Worm (Caenorhabditis elegans) whole organism, young adult: ENCODE data around the gene F15A4.10.
A peak's percentile ranks its signal among the peaks of the same experiment; 100 is the strongest.

ENCODE experiments used
- B0035.1 ChIP-seq: sonication (generic microtip); optimal IDR thresholded peaks from 2 replicates; lab custom pipeline; 2016; ENCODE audit warnings: missing genetic modification characterization, mild to moderate bottlenecking, missing compliant biosample characterization, missing genotype, missing genetic modification reagents
- C06A6.2 ChIP-seq: fragments of 200-800 bp; sonication (Bioruptor generic); conservative IDR thresholded peaks from 2 replicates; pipeline ENCODE4 v1.3.6; 2022; ENCODE audit warnings: missing genetic modification characterization, missing compliant biosample characterization
- F10E7.11 ChIP-seq: sonication (generic microtip); optimal IDR thresholded peaks from 2 replicates; lab custom pipeline; 2017; ENCODE audit warnings: mild to moderate bottlenecking, missing genetic modification characterization, moderate library complexity, missing compliant biosample characterization
- F22D6.2 ChIP-seq: sonication (generic microtip); optimal IDR thresholded peaks from 2 replicates; lab custom pipeline; 2016; ENCODE audit warnings: mild to moderate bottlenecking, missing genetic modification characterization, missing compliant biosample characterization
- F23B12.7 ChIP-seq: sonication (generic microtip); optimal IDR thresholded peaks from 2 replicates; lab custom pipeline; 2017; ENCODE audit warnings: missing genetic modification characterization, mild to moderate bottlenecking, missing compliant biosample characterization, antibody characterized with exemption, moderate library complexity; ENCODE audit not compliant: insufficient read depth
- F37B4.10 ChIP-seq: fragments of 200-800 bp; sonication (Bioruptor generic); IDR thresholded peaks from 2 replicates; pipeline ENCODE4 v1.3.6; 2022; ENCODE audit warnings: missing genetic modification characterization, missing compliant biosample characterization
- Y95B8A.8 ChIP-seq: fragments of 200-800 bp; sonication (Bioruptor generic); IDR thresholded peaks from 2 replicates; pipeline ENCODE4 v1.3.6; 2022; ENCODE audit warnings: missing genetic modification reagents, missing genetic modification characterization, missing compliant biosample characterization
- ZK185.1 ChIP-seq: sonication (generic microtip); optimal IDR thresholded peaks from 2 replicates; lab custom pipeline; 2016; ENCODE audit warnings: mild to moderate bottlenecking, missing genetic modification characterization, missing compliant biosample characterization; ENCODE audit not compliant: poor library complexity, severe bottlenecking
- aptf-2 ChIP-seq: fragments of 200-800 bp; sonication (Bioruptor generic); conservative IDR thresholded peaks from 2 replicates; pipeline ENCODE4 v1.3.6; 2022; ENCODE audit warnings: missing genetic modification reagents, missing genetic modification characterization, missing compliant biosample characterization
- aptf-3 ChIP-seq: fragments of 200-800 bp; sonication (Bioruptor generic); IDR thresholded peaks from 2 replicates; pipeline ENCODE4 v1.3.6; 2022; ENCODE audit warnings: missing genetic modification characterization, missing compliant biosample characterization
- attf-3 ChIP-seq: fragments of 200-800 bp; sonication (Bioruptor generic); conservative IDR thresholded peaks from 2 replicates; pipeline ENCODE4 v1.3.6; 2022; ENCODE audit warnings: missing genetic modification reagents, missing genetic modification characterization, missing compliant biosample characterization
- attf-6 ChIP-seq: fragments of 200-800 bp; sonication (Bioruptor generic); IDR thresholded peaks from 2 replicates; pipeline ENCODE4 v1.3.6; 2022; ENCODE audit warnings: missing genetic modification reagents, missing genetic modification characterization, missing compliant biosample characterization
- ccch-3 ChIP-seq: fragments of 200-800 bp; sonication (Bioruptor generic); optimal IDR thresholded peaks from 2 replicates; lab custom pipeline; 2018; ENCODE audit warnings: mild to moderate bottlenecking, missing genetic modification characterization, missing compliant biosample characterization
- cebp-2 ChIP-seq: fragments of 200-800 bp; sonication (Bioruptor generic); IDR thresholded peaks from 2 replicates; pipeline ENCODE4 v1.3.6; 2022; ENCODE audit warnings: missing genetic modification characterization, missing compliant biosample characterization
- ceh-100 ChIP-seq: fragments of 200-800 bp; sonication (Bioruptor generic); IDR thresholded peaks from 2 replicates; pipeline ENCODE4 v1.3.6; 2022; ENCODE audit warnings: missing genetic modification reagents, missing genetic modification characterization, missing compliant biosample characterization
- ceh-27 ChIP-seq: fragments of 200-800 bp; sonication (Bioruptor generic); optimal IDR thresholded peaks from 2 replicates; lab custom pipeline; 2018; ENCODE audit warnings: mild to moderate bottlenecking, missing genetic modification characterization, moderate library complexity, missing compliant biosample characterization
- die-1 ChIP-seq: sonication (generic microtip); optimal IDR thresholded peaks from 2 replicates; lab custom pipeline; 2016; ENCODE audit warnings: missing genotype, mild to moderate bottlenecking, missing genetic modification characterization, missing compliant biosample characterization
- egrh-3 ChIP-seq: fragments of 200-800 bp; sonication (Bioruptor generic); IDR thresholded peaks from 2 replicates; pipeline ENCODE4 v1.3.6; 2022; ENCODE audit warnings: missing genetic modification reagents, missing genetic modification characterization, missing compliant biosample characterization
- fkh-3 ChIP-seq: sonication (generic microtip); optimal IDR thresholded peaks from 2 replicates; lab custom pipeline; 2016; ENCODE audit warnings: mild to moderate bottlenecking, missing genetic modification characterization, missing compliant biosample characterization
- gei-17 ChIP-seq: fragments of 200-800 bp; sonication (Bioruptor generic); optimal IDR thresholded peaks from 2 replicates; lab custom pipeline; 2018; ENCODE audit warnings: mild to moderate bottlenecking, missing genetic modification characterization, missing compliant biosample characterization
- lag-1 ChIP-seq: fragments of 200-800 bp; sonication (Bioruptor generic); IDR thresholded peaks from 2 replicates; pipeline ENCODE4 v1.3.6; 2022; ENCODE audit warnings: missing genetic modification reagents, missing genetic modification characterization, missing compliant biosample characterization
- lin-54 ChIP-seq: fragments of 200-800 bp; sonication (Bioruptor generic); optimal IDR thresholded peaks from 2 replicates; lab custom pipeline; 2018; ENCODE audit warnings: mild to moderate bottlenecking, missing genetic modification characterization, missing compliant biosample characterization
- lir-1 ChIP-seq: fragments of 200-800 bp; sonication (Bioruptor generic); conservative IDR thresholded peaks from 2 replicates; pipeline ENCODE4 v1.3.6; 2022; ENCODE audit warnings: missing genetic modification reagents, missing genetic modification characterization, missing compliant biosample characterization
- lsy-27 ChIP-seq: sonication (generic microtip); optimal IDR thresholded peaks from 2 replicates; lab custom pipeline; 2017; ENCODE audit warnings: missing genetic modification characterization, mild to moderate bottlenecking, missing compliant biosample characterization, antibody characterized with exemption, missing genotype, borderline replicate concordance; ENCODE audit not compliant: insufficient read depth
- mcd-1 ChIP-seq: fragments of 200-800 bp; sonication (Bioruptor generic); IDR thresholded peaks from 2 replicates; pipeline ENCODE4 v1.3.6; 2022; ENCODE audit warnings: missing genetic modification reagents, missing genetic modification characterization, missing compliant biosample characterization
- pbrm-1 ChIP-seq: fragments of 200-800 bp; sonication (Bioruptor generic); IDR thresholded peaks from 2 replicates; pipeline ENCODE4 v1.3.6; 2022; ENCODE audit warnings: missing genetic modification reagents, missing genetic modification characterization, missing compliant biosample characterization
- pha-4 ChIP-seq: fragments of 150-350 bp; sonication (generic microtip); optimal IDR thresholded peaks from 2 replicates; lab custom pipeline; 2014; ENCODE audit warnings: missing biosample characterization, missing genetic modification reagents, missing genetic modification characterization
- rpc-1 ChIP-seq, 2 experiments: fragments of 150-350 bp in 1 of 2; sonication (generic microtip) in 1 of 2; optimal IDR thresholded peaks; 2 replicates each; lab custom pipeline; 2014 to 2018; ENCODE audit warnings: missing biosample characterization in 1 of 2, missing genetic modification characterization in 1 of 2, missing genetic modification reagents in 1 of 2, missing genotype in 1 of 2
- tbx-9 ChIP-seq: sonication (generic microtip); optimal IDR thresholded peaks from 2 replicates; lab custom pipeline; 2016; ENCODE audit warnings: borderline replicate concordance, missing genetic modification characterization, inconsistent platforms, missing compliant biosample characterization
- unc-62 ChIP-seq: fragments of 150-350 bp; optimal IDR thresholded peaks from 2 replicates; lab custom pipeline; 2014; ENCODE audit warnings: missing biosample characterization, missing genetic modification reagents, missing genetic modification characterization
- zfh-2 ChIP-seq: fragments of 200-800 bp; sonication (Bioruptor generic); conservative IDR thresholded peaks from 2 replicates; pipeline ENCODE4 v1.3.6; 2022; ENCODE audit warnings: missing genetic modification reagents, missing genetic modification characterization, missing compliant biosample characterization
- ztf-22 ChIP-seq: fragments of 200-800 bp; sonication (Bioruptor generic); optimal IDR thresholded peaks from 2 replicates; lab custom pipeline; 2018; ENCODE audit warnings: mild to moderate bottlenecking, missing genetic modification characterization, moderate library complexity, missing compliant biosample characterization
- ztf-28 ChIP-seq: fragments of 200-800 bp; sonication (Bioruptor generic); IDR thresholded peaks from 2 replicates; pipeline ENCODE4 v1.3.6; 2022; ENCODE audit warnings: missing genetic modification reagents, missing genetic modification characterization, missing compliant biosample characterization

Gene F15A4.10

DNA sequence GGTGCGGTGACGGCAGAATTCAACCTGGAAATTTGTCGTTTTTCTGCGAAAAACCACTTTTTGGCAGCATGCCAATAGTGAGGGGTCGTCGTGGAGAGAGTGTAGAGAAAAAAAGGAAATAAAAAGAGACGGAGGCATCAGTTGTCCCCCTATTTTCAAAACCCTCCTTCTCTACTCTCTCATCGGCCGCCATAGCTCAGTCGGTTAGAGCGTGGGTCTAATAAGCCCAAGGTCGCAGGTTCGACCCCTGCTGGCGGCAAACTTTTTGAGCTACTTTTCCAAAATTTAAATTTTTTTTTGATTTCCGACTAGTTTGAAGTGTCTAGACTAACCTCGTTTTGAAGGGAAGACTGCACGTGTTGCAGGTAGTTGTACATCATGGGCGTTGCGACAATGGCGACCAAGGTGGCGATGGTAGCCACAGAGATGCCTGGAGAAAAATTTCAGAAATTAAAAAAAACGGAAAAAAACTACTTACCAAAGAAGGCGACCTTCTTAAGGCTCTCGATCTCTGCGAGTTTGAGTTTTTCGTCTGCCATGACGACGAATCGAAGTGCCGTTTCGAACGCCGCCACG lies 9.7 kb upstream of the F15A4.10 start, which contains the start of gene col-85 (continued):
- TF ChIP-seq lsy-27 (peak; percentile 29), rpc-1 (optimal IDR thresholded peaks at IDR 0.05; lab: Kevin White, UChicago) (peak; percentile 97), rpc-1 (tag; optimal IDR thresholded peaks at IDR 0.05; lab: Kevin White, UChicago) (peak; percentile 93), F23B12.7 (tag; lab: Kevin White, UChicago) (peak; percentile 88), unc-62 (GFP tag; lab: Kevin White, UChicago) (no peak), aptf-2 (GFP tag; lab: Robert Waterston, UW) (0 out of 2 replicates have a peak, but pooled peaks have one; percentile 34), ceh-27 (GFP tag; lab: Kevin White, UChicago) (peak; percentile 36), tbx-9 (tag; lab: Kevin White, UChicago) (no peak), gei-17 (peak; percentile 5), attf-3 (GFP tag; lab: Robert Waterston, UW) (peak; percentile 77), ccch-3 (GFP tag; lab: Kevin White, UChicago) (peak; percentile 30), aptf-3 (GFP tag; lab: Robert Waterston, UW) (no peak), attf-6 (peak; percentile 56; the same call in 1 of the 2 replicates), C06A6.2 (0 out of 2 replicates have a peak, but pooled peaks have one; percentile 35), B0035.1 (tag; lab: Kevin White, UChicago) (peak; percentile 72), ztf-28 (GFP tag; lab: Robert Waterston, UW) (peak; percentile 81), die-1 (peak; percentile 87)

- TF ChIP-seq pha-4 (tag; lab: Kevin White, UChicago) (no peak), cebp-2 (GFP tag; lab: Robert Waterston, UW) (0 out of 2 replicates have a peak, but pooled peaks have one; percentile 4), ZK185.1 (tag; lab: Kevin White, UChicago) (no peak), fkh-3 (tag; lab: Kevin White, UChicago) (no peak), mcd-1 (no peak), zfh-2 (GFP tag; lab: Robert Waterston, UW) (peak; percentile 74), egrh-3 (peak; percentile 97), F22D6.2 (no peak), F37B4.10 (0 out of 2 replicates have a peak, but pooled peaks have one; percentile 71)
- TF ChIP-seq, all 124 proteins: peak for 4
Observed at ce11 chrII:12494067-12494477, 9.1 kb upstream of the F15A4.10 start.

ce11 chrII:12491936-12492335 lies 7.0 kb upstream of the F15A4.10 start, which contains the start of gene srz-6:
Gene srz-6, plus strand, starts transcription at chrII:12492236.
- TF ChIP-seq zfh-2 (GFP tag; lab: Robert Waterston, UW) (0 out of 2 replicates have a peak, but pooled peaks have one; percentile 29), lin-54 (GFP tag; lab: Kevin White, UChicago) (no peak)
- TF ChIP-seq, all 124 proteins: peak for 1

ce11 chrII:12489903-12490302 lies 4.9 kb upstream of the F15A4.10 start, which contains the start of gene T21B4.15:
Gene T21B4.15, plus strand, starts transcription at chrII:12490203.
- TF ChIP-seq ztf-22 (GFP tag; lab: Kevin White, UChicago): no peak
- TF ChIP-seq Y95B8A.8: no peak
- no peak for TF ChIP-seq F10E7.11 (tag; lab: Kevin White, UChicago)
- TF ChIP-seq pbrm-1 (GFP tag; lab: Robert Waterston, UW): no peak
- TF ChIP-seq ceh-100 (GFP tag; lab: Robert Waterston, UW): no peak
- no peak for TF ChIP-seq lag-1 (GFP tag; lab: Robert Waterston, UW)
- TF ChIP-seq lir-1: no peak
- TF ChIP-seq F23B12.7 (tag; lab: Kevin White, UChicago): no peak
